Worm (Caenorhabditis elegans) whole organism, young adult: ENCODE data around the gene lon-8.
A peak's percentile ranks its signal among the peaks of the same experiment; 100 is the strongest.

Experiments
- B0261.1 ChIP-seq: sonication (generic microtip); optimal IDR thresholded peaks from 2 replicates; lab custom pipeline; 2016; ENCODE audit warnings: mild to moderate bottlenecking, missing genetic modification characterization, moderate library complexity, missing compliant biosample characterization
- C17E4.6 ChIP-seq: fragments of 200-800 bp; sonication (Bioruptor generic); IDR thresholded peaks from 2 replicates; pipeline ENCODE4 v1.3.6; 2022; ENCODE audit warnings: missing genetic modification reagents, missing genetic modification characterization, missing compliant biosample characterization
- F22D6.2 ChIP-seq: sonication (generic microtip); optimal IDR thresholded peaks from 2 replicates; lab custom pipeline; 2016; ENCODE audit warnings: mild to moderate bottlenecking, missing genetic modification characterization, missing compliant biosample characterization
- F33H1.4 ChIP-seq: fragments of 200-800 bp; sonication (Bioruptor generic); IDR thresholded peaks from 2 replicates; pipeline ENCODE4 v1.3.6; 2022; ENCODE audit warnings: missing genetic modification reagents, missing genetic modification characterization, missing compliant biosample characterization
- F49E8.2 ChIP-seq: sonication (generic microtip); optimal IDR thresholded peaks from 3 replicates; lab custom pipeline; 2017; ENCODE audit warnings: missing genetic modification characterization, mild to moderate bottlenecking, missing compliant biosample characterization, antibody characterized with exemption, moderate library complexity; ENCODE audit not compliant: insufficient read depth
- F57C9.4 ChIP-seq: sonication (generic microtip); optimal IDR thresholded peaks from 2 replicates; lab custom pipeline; 2017; ENCODE audit warnings: mild to moderate bottlenecking, missing genetic modification characterization, missing compliant biosample characterization
- T07F8.4 ChIP-seq: sonication (generic microtip); optimal IDR thresholded peaks from 2 replicates; lab custom pipeline; 2016; ENCODE audit warnings: mild to moderate bottlenecking, missing genetic modification characterization, moderate library complexity, missing compliant biosample characterization
- T26A5.8 ChIP-seq: sonication (generic microtip); optimal IDR thresholded peaks from 2 replicates; lab custom pipeline; 2016; ENCODE audit warnings: missing genetic modification characterization, missing compliant biosample characterization
- Y56A3A.18 ChIP-seq: fragments of 200-800 bp; sonication (Bioruptor generic); IDR thresholded peaks from 2 replicates; pipeline ENCODE4 v1.3.6; 2022; ENCODE audit warnings: missing genetic modification reagents, missing genetic modification characterization, missing compliant biosample characterization
- Y67H2A.10 ChIP-seq: fragments of 200-800 bp; sonication (Bioruptor generic); conservative IDR thresholded peaks from 2 replicates; pipeline ENCODE4 v1.3.6; 2022; ENCODE audit warnings: missing genetic modification reagents, missing genetic modification characterization, missing compliant biosample characterization
- Y79H2A.3 ChIP-seq: fragments of 200-800 bp; sonication (Bioruptor generic); conservative IDR thresholded peaks from 2 replicates; pipeline ENCODE4 v1.3.6; 2022; ENCODE audit warnings: missing genetic modification reagents, missing genetic modification characterization, missing compliant biosample characterization
- Y95B8A.8 ChIP-seq: fragments of 200-800 bp; sonication (Bioruptor generic); IDR thresholded peaks from 2 replicates; pipeline ENCODE4 v1.3.6; 2022; ENCODE audit warnings: missing genetic modification reagents, missing genetic modification characterization, missing compliant biosample characterization
- aptf-3 ChIP-seq: fragments of 200-800 bp; sonication (Bioruptor generic); IDR thresholded peaks from 2 replicates; pipeline ENCODE4 v1.3.6; 2022; ENCODE audit warnings: missing genetic modification characterization, missing compliant biosample characterization
- bed-1 ChIP-seq: fragments of 200-800 bp; sonication (Bioruptor generic); IDR thresholded peaks from 2 replicates; pipeline ENCODE4 v1.3.6; 2022; ENCODE audit warnings: missing genetic modification reagents, missing genetic modification characterization, missing compliant biosample characterization
- ccch-3 ChIP-seq: fragments of 200-800 bp; sonication (Bioruptor generic); optimal IDR thresholded peaks from 2 replicates; lab custom pipeline; 2018; ENCODE audit warnings: mild to moderate bottlenecking, missing genetic modification characterization, missing compliant biosample characterization
- cebp-1 ChIP-seq, 2 experiments: fragments of 200-800 bp in 1 of 2; sonication (Bioruptor generic) in 1 of 2; sonication (generic microtip) in 1 of 2; IDR thresholded peaks in 1 of 2; optimal IDR thresholded peaks in 1 of 2; 2 replicates each; pipeline versions ENCODE4 v1.3.6 to Lab custom; 2017 to 2022; ENCODE audit warnings: missing compliant biosample characterization in 2 of 2, missing genetic modification characterization in 2 of 2, mild to moderate bottlenecking in 1 of 2, missing genetic modification reagents in 1 of 2, moderate library complexity in 1 of 2
- cebp-2 ChIP-seq: fragments of 200-800 bp; sonication (Bioruptor generic); IDR thresholded peaks from 2 replicates; pipeline ENCODE4 v1.3.6; 2022; ENCODE audit warnings: missing genetic modification characterization, missing compliant biosample characterization
- ceh-79 ChIP-seq: sonication (generic microtip); optimal IDR thresholded peaks from 2 replicates; lab custom pipeline; 2017; ENCODE audit warnings: mild to moderate bottlenecking, missing genetic modification characterization, missing compliant biosample characterization
- chd-7 ChIP-seq: sonication (generic microtip); optimal IDR thresholded peaks from 2 replicates; lab custom pipeline; 2016; ENCODE audit warnings: mild to moderate bottlenecking, missing genetic modification characterization, moderate library complexity, missing compliant biosample characterization
- die-1 ChIP-seq: sonication (generic microtip); optimal IDR thresholded peaks from 2 replicates; lab custom pipeline; 2016; ENCODE audit warnings: missing genotype, mild to moderate bottlenecking, missing genetic modification characterization, missing compliant biosample characterization
- egl-44 ChIP-seq: fragments of 200-800 bp; sonication (Bioruptor generic); IDR thresholded peaks from 2 replicates; pipeline ENCODE4 v1.3.6; 2022; ENCODE audit warnings: missing genetic modification reagents, missing genetic modification characterization, missing compliant biosample characterization
- egrh-3 ChIP-seq: fragments of 200-800 bp; sonication (Bioruptor generic); IDR thresholded peaks from 2 replicates; pipeline ENCODE4 v1.3.6; 2022; ENCODE audit warnings: missing genetic modification reagents, missing genetic modification characterization, missing compliant biosample characterization
- ekl-4 ChIP-seq: fragments of 200-800 bp; sonication (Bioruptor generic); IDR thresholded peaks from 2 replicates; pipeline ENCODE4 v1.3.6; 2022; ENCODE audit warnings: missing genetic modification reagents, missing genetic modification characterization, missing compliant biosample characterization
- ets-4 ChIP-seq: fragments of 200-800 bp; sonication (Bioruptor generic); optimal IDR thresholded peaks from 2 replicates; lab custom pipeline; 2018; ENCODE audit warnings: mild to moderate bottlenecking, missing genetic modification characterization, missing compliant biosample characterization
- fkh-3 ChIP-seq: sonication (generic microtip); optimal IDR thresholded peaks from 2 replicates; lab custom pipeline; 2016; ENCODE audit warnings: mild to moderate bottlenecking, missing genetic modification characterization, missing compliant biosample characterization
- hmg-20 ChIP-seq: fragments of 200-800 bp; sonication (Bioruptor generic); IDR thresholded peaks from 2 replicates; pipeline ENCODE4 v1.3.6; 2022; ENCODE audit warnings: missing genetic modification reagents, missing genetic modification characterization, missing compliant biosample characterization
- hrde-1 ChIP-seq: sonication (generic microtip); optimal IDR thresholded peaks from 2 replicates; lab custom pipeline; 2016; ENCODE audit warnings: missing genetic modification characterization, mild to moderate bottlenecking, missing compliant biosample characterization, moderate library complexity, missing genotype, missing genetic modification reagents, borderline replicate concordance
- lag-1 ChIP-seq: fragments of 200-800 bp; sonication (Bioruptor generic); IDR thresholded peaks from 2 replicates; pipeline ENCODE4 v1.3.6; 2022; ENCODE audit warnings: missing genetic modification reagents, missing genetic modification characterization, missing compliant biosample characterization
- let-526 ChIP-seq: fragments of 200-800 bp; sonication (Bioruptor generic); IDR thresholded peaks from 2 replicates; pipeline ENCODE4 v1.3.6; 2022; ENCODE audit warnings: missing genetic modification reagents, missing genetic modification characterization, missing compliant biosample characterization
- lin-26 ChIP-seq: fragments of 200-800 bp; sonication (Bioruptor generic); IDR thresholded peaks from 2 replicates; pipeline ENCODE4 v1.3.6; 2022; ENCODE audit warnings: missing genetic modification reagents, missing genetic modification characterization, missing compliant biosample characterization
- lin-35 ChIP-seq, 3 experiments: fragments of 150-350 bp in 2 of 3; sonication (generic microtip) in 1 of 3; optimal IDR thresholded peaks; 2 replicates each; lab custom pipeline; 2014 to 2018; ENCODE audit warnings: missing biosample characterization in 3 of 3, missing genetic modification characterization in 3 of 3, missing genetic modification reagents in 3 of 3
- mel-28 ChIP-seq: sonication (generic microtip); optimal IDR thresholded peaks from 2 replicates; lab custom pipeline; 2016; ENCODE audit warnings: borderline replicate concordance, mild to moderate bottlenecking, missing genetic modification characterization, missing compliant biosample characterization
- mxl-1 ChIP-seq: sonication (generic microtip); optimal IDR thresholded peaks from 2 replicates; lab custom pipeline; 2016; ENCODE audit warnings: missing genetic modification characterization, missing compliant biosample characterization
- nfya-2 ChIP-seq: fragments of 200-800 bp; sonication (Bioruptor generic); IDR thresholded peaks from 2 replicates; pipeline ENCODE4 v1.3.6; 2022; ENCODE audit warnings: missing genetic modification reagents, missing genetic modification characterization, missing compliant biosample characterization
- pbrm-1 ChIP-seq: fragments of 200-800 bp; sonication (Bioruptor generic); IDR thresholded peaks from 2 replicates; pipeline ENCODE4 v1.3.6; 2022; ENCODE audit warnings: missing genetic modification reagents, missing genetic modification characterization, missing compliant biosample characterization
- pha-4 ChIP-seq: fragments of 150-350 bp; sonication (generic microtip); optimal IDR thresholded peaks from 2 replicates; lab custom pipeline; 2014; ENCODE audit warnings: missing biosample characterization, missing genetic modification reagents, missing genetic modification characterization
- sea-2 ChIP-seq: fragments of 200-800 bp; sonication (Bioruptor generic); IDR thresholded peaks from 2 replicates; pipeline ENCODE4 v1.3.6; 2022; ENCODE audit warnings: missing genetic modification characterization, missing compliant biosample characterization
- snpc-1.1 ChIP-seq: sonication (generic microtip); optimal IDR thresholded peaks from 2 replicates; lab custom pipeline; 2017; ENCODE audit warnings: missing genetic modification characterization, mild to moderate bottlenecking, missing compliant biosample characterization, antibody characterized with exemption, moderate library complexity, missing genotype, missing genetic modification reagents; ENCODE audit not compliant: insufficient read depth
- snpc-4 ChIP-seq, 5 experiments: fragments of 150-350 bp in 1 of 5; sonication (generic microtip) in 4 of 5; optimal IDR thresholded peaks; 2 replicates each; lab custom pipeline; 2014 to 2018; ENCODE audit warnings: missing genetic modification characterization in 5 of 5, missing biosample characterization in 3 of 5, antibody characterized with exemption in 2 of 5, mild to moderate bottlenecking in 2 of 5, missing compliant biosample characterization in 2 of 5, missing genotype in 2 of 5, moderate library complexity in 2 of 5, missing genetic modification reagents in 1 of 5
- tbp1 ChIP-seq: fragments of 200-800 bp; sonication (Bioruptor generic); optimal IDR thresholded peaks from 2 replicates; lab custom pipeline; 2018; ENCODE audit warnings: mild to moderate bottlenecking, missing genetic modification characterization, missing compliant biosample characterization
- zfh-2 ChIP-seq: fragments of 200-800 bp; sonication (Bioruptor generic); conservative IDR thresholded peaks from 2 replicates; pipeline ENCODE4 v1.3.6; 2022; ENCODE audit warnings: missing genetic modification reagents, missing genetic modification characterization, missing compliant biosample characterization
- ztf-22 ChIP-seq: fragments of 200-800 bp; sonication (Bioruptor generic); optimal IDR thresholded peaks from 2 replicates; lab custom pipeline; 2018; ENCODE audit warnings: mild to moderate bottlenecking, missing genetic modification characterization, moderate library complexity, missing compliant biosample characterization
- ztf-25 ChIP-seq: fragments of 200-800 bp; sonication (Bioruptor generic); IDR thresholded peaks from 2 replicates; pipeline ENCODE4 v1.3.6; 2022; ENCODE audit warnings: missing genetic modification reagents, missing genetic modification characterization, missing compliant biosample characterization
- ztf-26 ChIP-seq: sonication (generic microtip); optimal IDR thresholded peaks from 2 replicates; lab custom pipeline; 2017; ENCODE audit warnings: missing genetic modification characterization, missing compliant biosample characterization
- ztf-6 ChIP-seq: fragments of 200-800 bp; sonication (Bioruptor generic); IDR thresholded peaks from 2 replicates; pipeline ENCODE4 v1.3.6; 2022; ENCODE audit warnings: missing genetic modification reagents, missing genetic modification characterization, missing compliant biosample characterization

The lon-8 gene

ce11 chrV:17951172-17951999 lies 49.8 kb downstream of the lon-8 start, which contains the start of gene Y59A8B.24 (continued):
- TF ChIP-seq B0261.1 (tag; lab: Kevin White, UChicago) (peak; percentile 9), ccch-3 (GFP tag; lab: Kevin White, UChicago) (no peak), cebp-1 (GFP tag; IDR thresholded peaks at IDR 0.05; lab: Robert Waterston, UW) (peak; percentile 71; the same call in 1 of the 2 replicates), cebp-1 (tag; optimal IDR thresholded peaks at IDR 0.05; lab: Kevin White, UChicago) (peak; percentile 91), ztf-26 (tag; lab: Kevin White, UChicago) (peak; percentile 86), sea-2 (GFP tag; lab: Robert Waterston, UW) (no peak), chd-7 (peak; percentile 88), mxl-1 (tag; lab: Kevin White, UChicago) (no peak), lag-1 (no peak), let-526 (GFP tag; lab: Robert Waterston, UW) (peak; percentile 81; the same call in 1 of the 2 replicates), zfh-2 (GFP tag; lab: Robert Waterston, UW) (peak; percentile 99), fkh-3 (tag; lab: Kevin White, UChicago) (no peak), Y67H2A.10 (GFP tag; lab: Robert Waterston, UW) (peak; percentile 87), egl-44 (GFP tag; lab: Robert Waterston, UW) (peak; percentile 67; the same call in 1 of the 2 replicates), F22D6.2 (tag; lab: Kevin White, UChicago) (peak; percentile 16), ekl-4 (GFP tag; lab: Robert Waterston, UW) (peak; percentile 90), T07F8.4 (peak; percentile 17), Y95B8A.8 (peak; percentile 65; the same call in 1 of the 2 replicates), ztf-25 (GFP tag; lab: Robert Waterston, UW) (peak; percentile 78; the same call in 1 of the 2 replicates), snpc-1.1 (tag; lab: Kevin White, UChicago) (no peak), ztf-22 (peak; percentile 94), Y56A3A.18 (GFP tag; lab: Robert Waterston, UW) (peak; percentile 24; the same call in 1 of the 2 replicates), tbp1 (peak; percentile 60), hmg-20 (no peak), die-1 (tag; lab: Kevin White, UChicago) (peak; percentile 67), F49E8.2 (no peak), cebp-2 (no peak), Y79H2A.3 (GFP tag; lab: Robert Waterston, UW) (no peak), T26A5.8 (tag; lab: Kevin White, UChicago) (no peak), ceh-79 (no peak), C17E4.6 (GFP tag; lab: Robert Waterston, UW) (peak; percentile 58; the same call in 1 of the 2 replicates), bed-1 (0 out of 2 replicates have a peak, but pooled peaks have one; percentile 43), lin-35 (GFP tag; optimal IDR thresholded peaks at IDR 0.05; lab: Kevin White, UChicago) (peak in 1 of 3 experiments; percentile 70), egrh-3 (peak; percentile 96), hrde-1 (tag; lab: Kevin White, UChicago) (no peak), F33H1.4 (GFP tag; lab: Robert Waterston, UW) (peak; percentile 9; the same call in 1 of the 2 replicates), snpc-4 (GFP tag; optimal IDR thresholded peaks at IDR 0.05; lab: Kevin White, UChicago) (peak; percentile 32), snpc-4 (tag; optimal IDR thresholded peaks at IDR 0.05; lab: Kevin White, UChicago) (peak; percentile 30 to 83 (median 70)), mel-28 (peak; percentile 73), ets-4 (peak; percentile 67), pbrm-1 (GFP tag; lab: Robert Waterston, UW) (peak; percentile 81), lin-26 (GFP tag; lab: Robert Waterston, UW) (peak; percentile 77), nfya-2 (no peak), F57C9.4 (tag; lab: Kevin White, UChicago) (no peak), aptf-3 (GFP tag; lab: Robert Waterston, UW) (no peak), pha-4 (tag; lab: Kevin White, UChicago) (no peak), ztf-6 (GFP tag; lab: Robert Waterston, UW) (0 out of 2 replicates have a peak, but pooled peaks have one; percentile 72)
